Fruit fly (Drosophila melanogaster): ENCODE results near the gene mew.
A peak's percentile ranks its signal among the peaks of the same experiment; 100 is the strongest.

The mew gene

DNA sequence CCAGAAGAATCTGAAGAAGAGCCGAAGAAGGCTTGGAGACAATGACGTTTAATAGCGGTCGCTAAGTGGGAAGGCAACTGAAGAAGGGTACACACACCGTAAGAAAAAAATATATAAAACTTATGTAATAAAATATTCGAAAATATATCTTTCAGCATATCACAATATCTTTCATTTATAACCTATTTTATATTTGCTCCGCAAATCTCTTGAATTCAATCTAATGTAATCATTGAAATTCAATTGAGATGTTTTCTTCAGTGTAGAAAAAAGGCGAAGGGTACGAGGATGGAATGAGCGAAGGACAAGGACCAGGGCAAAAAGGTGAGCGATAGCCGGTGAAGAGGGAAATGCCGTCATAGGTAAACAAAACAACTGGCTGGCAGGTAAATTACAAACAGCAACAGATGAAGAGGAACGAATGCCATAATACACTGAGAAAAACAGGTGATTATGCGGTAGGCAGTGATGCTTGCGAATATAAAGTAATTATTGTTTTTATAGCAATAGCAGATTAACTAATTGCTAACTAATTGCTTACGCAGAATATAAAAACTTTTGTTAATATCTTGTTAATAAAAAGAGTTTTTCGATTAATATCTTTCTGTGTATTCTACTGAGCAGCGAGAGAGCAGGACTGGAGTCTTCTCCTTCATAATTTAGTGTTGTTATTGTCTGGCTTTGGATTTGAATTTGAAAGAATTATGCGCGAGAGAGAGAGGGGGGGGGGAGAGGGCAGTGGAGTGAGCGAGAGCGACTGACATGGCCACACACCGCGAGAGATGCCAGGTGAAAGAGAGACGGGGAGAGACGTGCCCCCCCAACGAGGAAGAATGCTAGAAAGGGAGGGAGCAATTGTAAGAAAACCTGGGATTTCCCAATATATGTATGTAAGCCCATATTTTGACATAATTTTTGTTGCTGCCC lies 24.2 kb downstream of the mew start (continued):
- TF ChIP-seq CG31388 (GFP tag; optimal IDR thresholded peaks at IDR 0.05) = peak; percentile 61
- TF ChIP-seq CG14050 (GFP tag; IDR thresholded peaks at IDR 0.05) = peak; percentile 72
- peak; percentile 80 for TF ChIP-seq CG18476 (GFP tag; optimal IDR thresholded peaks at IDR 0.05)
- TF ChIP-seq CG3163 (GFP tag; optimal IDR thresholded peaks at IDR 0.05) = peak; percentile 55
- TF ChIP-seq HmgZ (tag; optimal IDR thresholded peaks at IDR 0.05) = peak; percentile 33
- TF ChIP-seq CG1233 (GFP tag; optimal IDR thresholded peaks at IDR 0.05) = peak; percentile 87
- TF ChIP-seq wek (GFP tag; optimal IDR thresholded peaks at IDR 0.05) = peak; percentile 18
- TF ChIP-seq CG18011 (GFP tag; optimal IDR thresholded peaks at IDR 0.05) = no peak
- TF ChIP-seq CG10959 (GFP tag; IDR thresholded peaks at IDR 0.05) = peak; percentile 94
- peak; percentile 88 for TF ChIP-seq CG4424 (GFP tag; optimal IDR thresholded peaks at IDR 0.05)
- TF ChIP-seq CG9932 (GFP tag; IDR thresholded peaks at IDR 0.05) = peak; percentile 61
- TF ChIP-seq CG33213 (GFP tag; optimal IDR thresholded peaks at IDR 0.05) = peak; percentile 72
- no peak for TF ChIP-seq Lpt (GFP tag; optimal IDR thresholded peaks at IDR 0.05)
- TF ChIP-seq croc (GFP tag; conservative IDR thresholded peaks at IDR 0.05) = peak; percentile 89

DNA sequence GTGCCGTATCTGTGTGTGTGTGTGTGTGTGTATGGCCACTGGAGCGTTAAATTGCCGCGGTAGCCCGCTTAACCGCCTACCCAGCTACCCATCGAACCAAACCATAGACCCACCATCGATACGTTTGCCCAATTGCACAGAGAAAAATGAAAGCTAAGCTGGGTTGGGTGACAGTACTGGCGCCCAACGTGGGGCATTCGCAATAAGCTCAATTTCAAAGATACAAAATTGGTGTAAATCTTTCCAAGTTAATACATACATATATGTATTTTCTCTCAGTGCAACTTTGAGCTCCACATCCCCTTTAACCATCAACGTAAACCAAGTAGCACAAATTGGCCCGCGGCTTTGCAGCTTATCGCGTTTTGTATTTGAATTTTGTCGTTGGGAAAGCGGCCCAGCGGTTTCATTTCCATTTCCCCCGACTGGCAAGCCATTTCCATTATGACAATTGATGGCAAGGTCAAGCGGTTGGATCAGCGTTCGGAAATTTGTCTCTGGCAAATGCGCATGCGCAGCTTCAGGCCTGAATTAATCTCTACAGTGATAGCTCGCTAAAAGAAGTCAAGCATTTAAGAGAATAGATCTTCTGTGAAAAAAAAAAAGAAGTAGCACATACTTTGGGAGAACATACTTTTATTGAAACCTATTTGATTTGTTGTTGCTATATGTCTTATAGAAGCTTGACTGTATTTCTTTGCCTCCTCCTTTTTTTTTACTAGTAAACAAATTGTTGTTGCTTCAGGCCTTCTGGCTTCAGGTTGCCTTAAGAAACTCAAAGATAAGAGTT lies 25.7 kb downstream of the mew start:
- TF ChIP-seq bbx (GFP tag; IDR thresholded peaks at IDR 0.05; ENCODE audit: partially characterized antibody) = no peak
- no peak for TF ChIP-seq Dp (GFP tag; optimal IDR thresholded peaks at IDR 0.05)
- TF ChIP-seq CG12155 (GFP tag; optimal IDR thresholded peaks at IDR 0.05) = peak; percentile 36
- TF ChIP-seq wek (GFP tag; optimal IDR thresholded peaks at IDR 0.05) = peak; percentile 42
- TF ChIP-seq CG8290 (GFP tag; optimal IDR thresholded peaks at IDR 0.05) = peak; percentile 36
- peak in 1 of 2 experiments; percentile 93 for TF ChIP-seq CG8290 (tag; optimal IDR thresholded peaks at IDR 0.05)
- peak; percentile 77 for TF ChIP-seq onecut (GFP tag; IDR thresholded peaks at IDR 0.05)
- peak; percentile 72 for TF ChIP-seq Hmr (GFP tag; optimal IDR thresholded peaks at IDR 0.05)
- TF ChIP-seq CG16863 (GFP tag; optimal IDR thresholded peaks at IDR 0.05) = peak; percentile 67
- peak; percentile 65 for TF ChIP-seq CG7357 (GFP tag; IDR thresholded peaks at IDR 0.05)
- peak; percentile 17 for TF ChIP-seq Lhr (GFP tag; optimal IDR thresholded peaks at IDR 0.05)
- peak; percentile 34; the same call in 1 of the 2 replicates for TF ChIP-seq CG10321 (GFP tag; IDR thresholded peaks at IDR 0.05)
- peak; percentile 62 for TF ChIP-seq PHDP (tag; optimal IDR thresholded peaks at IDR 0.05)
- peak; percentile 55; the same call in 2 of the 3 replicates for TF ChIP-seq CG11456 (GFP tag; IDR thresholded peaks at IDR 0.05)
- TF ChIP-seq CG18011 (GFP tag; optimal IDR thresholded peaks at IDR 0.05) = peak; percentile 1
- TF ChIP-seq yki (optimal IDR thresholded peaks at IDR 0.05) = no peak
- peak; percentile 65 for TF ChIP-seq CG11695 (GFP tag; IDR thresholded peaks at IDR 0.05)
- TF ChIP-seq gce (GFP tag; IDR thresholded peaks at IDR 0.05) = peak; percentile 88; the same call in 2 of the 3 replicates
- TF ChIP-seq unpg (GFP tag; optimal IDR thresholded peaks at IDR 0.05) = peak; percentile 76
- no peak for TF ChIP-seq Hr39 (optimal IDR thresholded peaks at IDR 0.05)
- no peak for TF ChIP-seq exex (tag; optimal IDR thresholded peaks at IDR 0.05)
- no peak for TF ChIP-seq Hmx (GFP tag; optimal IDR thresholded peaks at IDR 0.05)
- TF ChIP-seq Elba2 (GFP tag; optimal IDR thresholded peaks at IDR 0.05) = no peak
- TF ChIP-seq CG3726 (GFP tag; IDR thresholded peaks at IDR 0.05) = peak; percentile 62; the same call in 1 of the 3 replicates
- TF ChIP-seq mirr (GFP tag; optimal IDR thresholded peaks at IDR 0.05) = no peak
- TF ChIP-seq CG9437 (GFP tag; optimal IDR thresholded peaks at IDR 0.05) = peak; percentile 46
- TF ChIP-seq Mad (GFP tag; optimal IDR thresholded peaks at IDR 0.05) = no peak
- TF ChIP-seq NfI (GFP tag; optimal IDR thresholded peaks at IDR 0.05) = peak; percentile 55
- TF ChIP-seq Side (GFP tag; optimal IDR thresholded peaks at IDR 0.05) = peak; percentile 56
- TF ChIP-seq CG11093 (GFP tag; IDR thresholded peaks at IDR 0.05) = peak; percentile 24; the same call in 1 of the 3 replicates
- TF ChIP-seq klu (GFP tag; IDR thresholded peaks at IDR 0.05) = peak; percentile 42; the same call in 1 of the 2 replicates
- TF ChIP-seq CG8388 (GFP tag; optimal IDR thresholded peaks at IDR 0.05) = peak; percentile 49
- peak; percentile 51 for TF ChIP-seq CG11723 (GFP tag; optimal IDR thresholded peaks at IDR 0.05)
- TF ChIP-seq pb (GFP tag; optimal IDR thresholded peaks at IDR 0.05) = peak; percentile 56
- no peak for TF ChIP-seq lbe (GFP tag; optimal IDR thresholded peaks at IDR 0.05)
